Worm (Caenorhabditis elegans): ENCODE measurements around the gene B0334.4.

The B0334.4 gene

ce11 chrII:11496767-11497166 lies 1.3 kb downstream of the B0334.4 start, which contains the start of gene emc-5:
emc-5 (plus strand) TSS chrII:11496780.
- TF ChIP-seq fos-1 (tag; optimal IDR thresholded peaks at IDR 0.05), result no peak
- TF ChIP-seq unc-55 (GFP tag; optimal IDR thresholded peaks at IDR 0.05), result no peak
- no peak for TF ChIP-seq ceh-16 (tag; optimal IDR thresholded peaks at IDR 0.05)
- no peak for TF ChIP-seq blmp-1 (tag; optimal IDR thresholded peaks at IDR 0.05; ENCODE audit: insufficient read depth)
- no peak for TF ChIP-seq peb-1 (tag; optimal IDR thresholded peaks at IDR 0.05)
- TF ChIP-seq egl-27 (tag; optimal IDR thresholded peaks at IDR 0.05), result no peak
- TF ChIP-seq lsy-2 (tag; optimal IDR thresholded peaks at IDR 0.05), result peak in 1 of 2 experiments; percentile 34
- no peak for TF ChIP-seq unc-39 (tag; optimal IDR thresholded peaks at IDR 0.05)
- no peak for TF ChIP-seq ztf-1 (GFP tag; conservative IDR thresholded peaks at IDR 0.05)
- TF ChIP-seq ama-1 (optimal IDR thresholded peaks at IDR 0.05), result no peak
- TF ChIP-seq aly-2 (tag; optimal IDR thresholded peaks at IDR 0.05), result no peak
- no peak for TF ChIP-seq unc-62 (GFP tag; optimal IDR thresholded peaks at IDR 0.05)
- peak; percentile 17 for TF ChIP-seq sma-9 (GFP tag; optimal IDR thresholded peaks at IDR 0.05)
- no peak for TF ChIP-seq sma-9 (tag; optimal IDR thresholded peaks at IDR 0.05)
- TF ChIP-seq mab-5 (tag; optimal IDR thresholded peaks at IDR 0.05), result peak; percentile 9
- no peak for TF ChIP-seq snpc-4 (tag; optimal IDR thresholded peaks at IDR 0.05)
- TF ChIP-seq lin-13 (GFP tag; optimal IDR thresholded peaks at IDR 0.05), result no peak
- peak; percentile 43 for TF ChIP-seq F13H6.1 (tag; optimal IDR thresholded peaks at IDR 0.05)
- no peak for TF ChIP-seq lin-11 (tag; optimal IDR thresholded peaks at IDR 0.05)
- no peak for TF ChIP-seq nhr-129 (tag; optimal IDR thresholded peaks at IDR 0.05)
- TF ChIP-seq zag-1 (tag; optimal IDR thresholded peaks at IDR 0.05), result no peak
- TF ChIP-seq nhr-77 (tag; optimal IDR thresholded peaks at IDR 0.05), result no peak
- no peak for TF ChIP-seq C34F6.9 (tag; optimal IDR thresholded peaks at IDR 0.05)

- TF ChIP-seq nhr-10 (tag; optimal IDR thresholded peaks at IDR 0.05) (no peak), sem-4 (tag; optimal IDR thresholded peaks at IDR 0.05) (no peak), nhr-6 (tag; optimal IDR thresholded peaks at IDR 0.05) (no peak), mbf-1 (tag; optimal IDR thresholded peaks at IDR 0.05) (no peak), lin-11 (tag; optimal IDR thresholded peaks at IDR 0.05) (no peak), nhr-12 (tag; optimal IDR thresholded peaks at IDR 0.05) (no peak)
Observed at ce11 chrII:11497365-11497764, 1.9 kb downstream of the B0334.4 start, which contains the start of gene B0334.5. B0334.5 (plus strand) TSS chrII:11497665.

- TF ChIP-seq unc-55 (GFP tag; optimal IDR thresholded peaks at IDR 0.05), result no peak
- peak; percentile 53 for TF ChIP-seq fos-1 (tag; optimal IDR thresholded peaks at IDR 0.05)
- no peak for TF ChIP-seq elt-3 (tag; optimal IDR thresholded peaks at IDR 0.05)
Observed at ce11 chrII:11500198-11500597, 4.7 kb downstream of the B0334.4 start, which contains the start of gene B0334.20. B0334.20 (minus strand) TSS chrII:11500459.

ce11 chrII:11501956-11502355 lies 6.5 kb downstream of the B0334.4 start:
- TF ChIP-seq ztf-4 (tag; optimal IDR thresholded peaks at IDR 0.05) (no peak), nhr-21 (tag; optimal IDR thresholded peaks at IDR 0.05) (peak; percentile 84), sma-9 (GFP tag; optimal IDR thresholded peaks at IDR 0.05) (peak; percentile 56), sma-9 (tag; optimal IDR thresholded peaks at IDR 0.05) (no peak), R02D3.7 (tag; optimal IDR thresholded peaks at IDR 0.05) (no peak), fos-1 (tag; optimal IDR thresholded peaks at IDR 0.05) (peak; percentile 36), lsy-2 (tag; optimal IDR thresholded peaks at IDR 0.05) (peak in 1 of 2 experiments; percentile 12), mbf-1 (tag; optimal IDR thresholded peaks at IDR 0.05) (no peak), lin-13 (GFP tag; optimal IDR thresholded peaks at IDR 0.05) (no peak), nhr-23 (tag; optimal IDR thresholded peaks at IDR 0.05) (no peak), snpc-4 (tag; optimal IDR thresholded peaks at IDR 0.05) (no peak), blmp-1 (tag; optimal IDR thresholded peaks at IDR 0.05; ENCODE audit: insufficient read depth) (peak; percentile 90), crh-2 (tag; optimal IDR thresholded peaks at IDR 0.05) (peak; percentile 5), nhr-237 (tag; optimal IDR thresholded peaks at IDR 0.05) (no peak), nhr-25 (tag; optimal IDR thresholded peaks at IDR 0.05) (peak; percentile 7), unc-62 (GFP tag; optimal IDR thresholded peaks at IDR 0.05) (no peak)

- no peak for TF ChIP-seq egl-27 (tag; optimal IDR thresholded peaks at IDR 0.05)
- TF ChIP-seq crh-2 (tag; optimal IDR thresholded peaks at IDR 0.05), result no peak
Observed at ce11 chrII:11503761-11504160, 8.3 kb downstream of the B0334.4 start.

Measured in whole organism, L2 larva.